Fruit fly (Drosophila melanogaster) whole organism, wandering third instar larva: ENCODE results near the gene SLIRP2.
A peak's percentile ranks its signal among the peaks of the same experiment; 100 is the strongest.

Source experiments
- Dfd ChIP-seq: fragments of >200 bp; optimal IDR thresholded peaks from 2 replicates; lab custom pipeline; 2017; ENCODE audit warnings: missing biosample characterization, missing genetic modification characterization
- Hr78 ChIP-seq: fragments of >200 bp; optimal IDR thresholded peaks from 2 replicates; lab custom pipeline; 2017; ENCODE audit warnings: missing biosample characterization, missing genetic modification characterization
- Myc ChIP-seq: fragments of >200 bp; optimal IDR thresholded peaks from 2 replicates; lab custom pipeline; 2017
- OdsH ChIP-seq: fragments of 200-800 bp; sonication (Bioruptor generic); optimal IDR thresholded peaks from 2 replicates; lab custom pipeline; 2016; ENCODE audit warnings: missing biosample characterization, mild to moderate bottlenecking, missing genetic modification characterization
- Sp1 ChIP-seq: fragments of 200-800 bp; sonication (Bioruptor generic); optimal IDR thresholded peaks from 3 replicates; lab custom pipeline; 2019; ENCODE audit warnings: missing biosample characterization, mild to moderate bottlenecking, missing genetic modification characterization, moderate library complexity
- dmrt93B ChIP-seq: fragments of 200-800 bp; sonication (Bioruptor generic); optimal IDR thresholded peaks from 2 replicates; lab custom pipeline; 2018; ENCODE audit warnings: missing biosample characterization, mild to moderate bottlenecking, missing genetic modification characterization
- ey ChIP-seq: fragments of 200-800 bp; sonication (Bioruptor generic); optimal IDR thresholded peaks from 2 replicates; lab custom pipeline; 2016; ENCODE audit warnings: missing biosample characterization, missing genetic modification characterization
- foxo ChIP-seq, 2 experiments: fragments of 200-800 bp; sonication (Bioruptor generic); optimal IDR thresholded peaks; 2 replicates in 1 of 2; 3 replicates in 1 of 2; lab custom pipeline; 2016 to 2017; ENCODE audit warnings: missing biosample characterization in 2 of 2, missing genetic modification characterization in 2 of 2
- fru ChIP-seq: fragments of 200-800 bp; sonication (Bioruptor generic); optimal IDR thresholded peaks from 3 replicates; lab custom pipeline; 2016; ENCODE audit warnings: missing biosample characterization, mild to moderate bottlenecking, missing genetic modification characterization
- jim ChIP-seq: fragments of 175-275, 200-325 bp; sonication (Bioruptor generic); optimal IDR thresholded peaks from 2 replicates; lab custom pipeline; 2016; ENCODE audit warnings: missing biosample characterization, mild to moderate bottlenecking, missing genetic modification characterization
- pan ChIP-seq: fragments of >200 bp; optimal IDR thresholded peaks from 2 replicates; lab custom pipeline; 2017
- usp ChIP-seq: fragments of >200 bp; optimal IDR thresholded peaks from 2 replicates; lab custom pipeline; 2017; ENCODE audit warnings: missing biosample characterization, missing genetic modification characterization

DNA sequence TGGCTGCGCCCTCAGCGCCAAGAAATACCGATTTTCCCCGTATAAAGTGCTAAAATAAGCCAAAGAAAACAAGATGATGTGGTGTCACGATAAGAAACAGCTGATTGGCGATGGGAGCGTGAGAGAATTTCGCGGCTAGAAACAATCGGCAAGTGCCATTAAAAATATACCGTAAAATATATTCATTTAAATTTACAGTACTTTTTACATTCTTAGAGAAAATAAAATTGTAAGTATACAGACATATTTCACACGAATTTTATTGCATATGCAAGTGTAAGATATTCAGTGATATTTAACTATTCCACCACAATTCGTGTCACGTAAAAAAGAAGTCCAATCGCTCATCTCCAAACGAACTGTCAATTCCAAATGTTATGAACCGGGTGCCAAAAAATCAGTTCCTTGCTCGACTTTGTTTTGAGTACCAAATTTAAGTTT lies 25.7 kb downstream of the SLIRP2 start, which contains the start of the genes Unc50, CG11755 and CG8043:
- TF ChIP-seq foxo (GFP tag; optimal IDR thresholded peaks at IDR 0.05; lab: Kevin White, UChicago) (peak in 1 of 2 experiments; percentile 83), usp (GFP tag; lab: Kevin White, UChicago) (no peak), Hr78 (GFP tag; lab: Kevin White, UChicago) (no peak), ey (peak; percentile 74), fru (GFP tag; lab: Kevin White, UChicago) (peak; percentile 82), Dfd (no peak), Myc (lab: Kevin White, UChicago) (peak; percentile 24), jim (no peak), dmrt93B (GFP tag; lab: Kevin White, UChicago) (peak; percentile 74), Sp1 (GFP tag; lab: Kevin White, UChicago) (peak; percentile 74), pan (lab: Kevin White, UChicago) (no peak), OdsH (GFP tag; lab: Kevin White, UChicago) (peak; percentile 79)
